Fruit fly (Drosophila melanogaster): ENCODE results near the gene CG17350.
A peak's percentile ranks its signal among the peaks of the same experiment; 100 is the strongest.

CG17350 gene

dm6 chr2L:19416602-19417497 is 36.1 kb downstream of the CG17350 start, which contains the start of gene Lectin-galC1 (continued):
- TF ChIP-seq fd3F (GFP tag; optimal IDR thresholded peaks at IDR 0.05) (peak; percentile 76), CoRest (tag; optimal IDR thresholded peaks at IDR 0.05) (peak; percentile 91), p53 (GFP tag; optimal IDR thresholded peaks at IDR 0.05) (peak; percentile 87), jigr1 (GFP tag; IDR thresholded peaks at IDR 0.05) (no peak), toy (GFP tag; IDR thresholded peaks at IDR 0.05) (0 out of 2 replicates have a peak, but pooled peaks have one; percentile 13), E2f2 (GFP tag; IDR thresholded peaks at IDR 0.05) (peak; percentile 61), CG9817 (tag; optimal IDR thresholded peaks at IDR 0.05) (peak; percentile 78), CG14667 (GFP tag; IDR thresholded peaks at IDR 0.05) (peak; percentile 76; the same call in 1 of the 2 replicates), prd (optimal IDR thresholded peaks at IDR 0.05) (no peak), prd (GFP tag; IDR thresholded peaks at IDR 0.05) (peak; percentile 90), tgo (GFP tag; IDR thresholded peaks at IDR 0.05) (peak; percentile 87), lola (GFP tag; optimal IDR thresholded peaks at IDR 0.05) (peak in 1 of 3 experiments; percentile 83), CTCF (GFP tag; optimal IDR thresholded peaks at IDR 0.05) (peak; percentile 54), chn (GFP tag; optimal IDR thresholded peaks at IDR 0.05) (peak; percentile 87), pnt (GFP tag; optimal IDR thresholded peaks at IDR 0.05) (peak; percentile 93), Dll (GFP tag; IDR thresholded peaks at IDR 0.05; ENCODE audit: partially characterized antibody) (no peak), CG4328 (GFP tag; optimal IDR thresholded peaks at IDR 0.05) (peak; percentile 78), NFAT (GFP tag; IDR thresholded peaks at IDR 0.05) (peak; percentile 59), CG17612 (GFP tag; IDR thresholded peaks at IDR 0.05) (peak; percentile 14; the same call in 1 of the 2 replicates), H2.0 (GFP tag; IDR thresholded peaks at IDR 0.05) (peak; percentile 87), CG2116 (GFP tag; optimal IDR thresholded peaks at IDR 0.05) (peak; percentile 70), CG6791 (GFP tag; IDR thresholded peaks at IDR 0.05; ENCODE audit: partially characterized antibody) (no peak), Hr3 (GFP tag; optimal IDR thresholded peaks at IDR 0.05) (peak; percentile 82), grau (tag; optimal IDR thresholded peaks at IDR 0.05) (peak; percentile 85), gro (GFP tag; optimal IDR thresholded peaks at IDR 0.05) (peak; percentile 41), CG1529 (GFP tag; optimal IDR thresholded peaks at IDR 0.05) (peak; percentile 86), ind (GFP tag; optimal IDR thresholded peaks at IDR 0.05) (peak; percentile 86), CG13424 (tag; optimal IDR thresholded peaks at IDR 0.05) (peak; percentile 89), CG14860 (GFP tag; IDR thresholded peaks at IDR 0.05; ENCODE audit: partially characterized antibody) (no peak), bsh (GFP tag; optimal IDR thresholded peaks at IDR 0.05) (peak in 1 of 2 experiments; percentile 93), run (tag; optimal IDR thresholded peaks at IDR 0.05) (peak; percentile 83), sob (GFP tag; IDR thresholded peaks at IDR 0.05) (peak; percentile 79), NC2α (GFP tag; optimal IDR thresholded peaks at IDR 0.05) (peak; percentile 85), CG3281 (GFP tag; optimal IDR thresholded peaks at IDR 0.05) (peak; percentile 71), nerfin-1 (tag; optimal IDR thresholded peaks at IDR 0.05) (peak; percentile 78), D (optimal IDR thresholded peaks at IDR 0.05) (no peak), D (GFP tag; optimal IDR thresholded peaks at IDR 0.05) (peak; percentile 87), NfI (GFP tag; optimal IDR thresholded peaks at IDR 0.05) (peak; percentile 79), Sox102F (GFP tag; optimal IDR thresholded peaks at IDR 0.05) (peak; percentile 93), Gug (GFP tag; IDR thresholded peaks at IDR 0.05) (peak; percentile 73; the same call in 3 of the 4 replicates), CG30403 (GFP tag; optimal IDR thresholded peaks at IDR 0.05) (peak; percentile 89), CG7372 (GFP tag; IDR thresholded peaks at IDR 0.05) (peak; percentile 69), CG9215 (GFP tag; IDR thresholded peaks at IDR 0.05) (no peak), emc (GFP tag; optimal IDR thresholded peaks at IDR 0.05) (peak; percentile 72), CG10979 (tag; optimal IDR thresholded peaks at IDR 0.05) (peak; percentile 90), CG8388 (GFP tag; optimal IDR thresholded peaks at IDR 0.05) (peak; percentile 87), trh (GFP tag; optimal IDR thresholded peaks at IDR 0.05) (peak; percentile 74), sna (GFP tag; IDR thresholded peaks at IDR 0.05; ENCODE audit: partially characterized antibody) (no peak), Rx (GFP tag; IDR thresholded peaks at IDR 0.05) (peak; percentile 75)
